Fruit fly (Drosophila melanogaster) whole organism, embryonic: Measurements from ENCODE around the gene Col4a1.

Source experiments
- ATbp ChIP-seq: fragments of 200-800 bp; sonication (Bioruptor generic); optimal IDR thresholded peaks from 2 replicates; lab custom pipeline; 2017; ENCODE audit warnings: missing biosample characterization, mild to moderate bottlenecking, missing genetic modification characterization, missing genetic modification reagents
- B-H2 ChIP-seq: fragments of 200-800 bp; sonication (Bioruptor generic); optimal IDR thresholded peaks from 2 replicates; lab custom pipeline; 2018; ENCODE audit warnings: missing biosample characterization, mild to moderate bottlenecking, missing genetic modification characterization
- CG10431 ChIP-seq: fragments of 200-800 bp; sonication (Bioruptor generic); optimal IDR thresholded peaks from 3 replicates; lab custom pipeline; 2018; ENCODE audit warnings: missing biosample characterization, mild to moderate bottlenecking, missing genetic modification characterization
- CG14860 ChIP-seq: fragments of 200-800 bp; sonication (Bioruptor generic); IDR thresholded peaks from 3 replicates; pipeline ENCODE4 v1.3.6; 2022; ENCODE audit warnings: missing biosample characterization, missing genetic modification characterization; ENCODE audit not compliant: partially characterized antibody
- CG15269 ChIP-seq: fragments of 200-800 bp; sonication (Bioruptor generic); optimal IDR thresholded peaks from 2 replicates; lab custom pipeline; 2018; ENCODE audit warnings: missing biosample characterization, mild to moderate bottlenecking, missing genetic modification characterization, moderate library complexity
- CG1602 ChIP-seq: fragments of 200-800 bp; sonication (Bioruptor generic); optimal IDR thresholded peaks from 3 replicates; lab custom pipeline; 2016; ENCODE audit warnings: missing biosample characterization, missing genetic modification characterization
- CG16863 ChIP-seq: fragments of 200-800 bp; sonication (Bioruptor generic); optimal IDR thresholded peaks from 3 replicates; lab custom pipeline; 2016; ENCODE audit warnings: missing biosample characterization, missing genetic modification characterization
- CG17328 ChIP-seq: fragments of 200-800 bp; sonication (Bioruptor generic); IDR thresholded peaks from 2 replicates; pipeline ENCODE4 v1.3.6; 2022; ENCODE audit warnings: missing biosample characterization, missing genetic modification characterization
- CG1832 ChIP-seq: fragments of 200-800 bp; sonication (Bioruptor generic); optimal IDR thresholded peaks from 2 replicates; lab custom pipeline; 2017; ENCODE audit warnings: missing biosample characterization, mild to moderate bottlenecking, missing genetic modification characterization, inconsistent platforms
- CG18476 ChIP-seq: fragments of 200-800 bp; sonication (Bioruptor generic); optimal IDR thresholded peaks from 2 replicates; lab custom pipeline; 2016; ENCODE audit warnings: missing biosample characterization, mild to moderate bottlenecking, missing genetic modification characterization
- CG2875 ChIP-seq: fragments of 200-800 bp; sonication (Bioruptor generic); optimal IDR thresholded peaks from 2 replicates; lab custom pipeline; 2017; ENCODE audit warnings: missing biosample characterization, mild to moderate bottlenecking, missing genetic modification characterization, missing genetic modification reagents
- CG30431 ChIP-seq: fragments of 200-800 bp; sonication (Bioruptor generic); optimal IDR thresholded peaks from 2 replicates; lab custom pipeline; 2017; ENCODE audit warnings: missing biosample characterization, missing genetic modification characterization
- CG3065 ChIP-seq: fragments of 200-800 bp; sonication (Bioruptor generic); optimal IDR thresholded peaks from 2 replicates; lab custom pipeline; 2016; ENCODE audit warnings: missing biosample characterization, missing genetic modification characterization
- CG3163 ChIP-seq: fragments of 200-800 bp; sonication (Bioruptor generic); optimal IDR thresholded peaks from 3 replicates; lab custom pipeline; 2016; ENCODE audit warnings: missing biosample characterization, missing genetic modification characterization
- CG3281 ChIP-seq: fragments of 200-800 bp; sonication (Bioruptor generic); optimal IDR thresholded peaks from 3 replicates; lab custom pipeline; 2017; ENCODE audit warnings: missing biosample characterization, mild to moderate bottlenecking, missing genetic modification characterization
- CG3407 ChIP-seq: fragments of 200-800 bp; sonication (Bioruptor generic); optimal IDR thresholded peaks from 2 replicates; lab custom pipeline; 2018; ENCODE audit warnings: missing biosample characterization, mild to moderate bottlenecking, missing genetic modification characterization
- CG4360 ChIP-seq: fragments of 200-800 bp; sonication (Bioruptor generic); IDR thresholded peaks from 2 replicates; pipeline ENCODE4 v1.3.6; 2022; ENCODE audit warnings: missing biosample characterization, missing genetic modification characterization
- CG6272 ChIP-seq: fragments of 200-800 bp; sonication (Bioruptor generic); IDR thresholded peaks from 2 replicates; pipeline ENCODE4 v1.3.6; 2022; ENCODE audit warnings: missing biosample characterization, missing genetic modification characterization
- CG7556 ChIP-seq: fragments of 200-800 bp; sonication (Bioruptor generic); optimal IDR thresholded peaks from 2 replicates; lab custom pipeline; 2017; ENCODE audit warnings: missing biosample characterization, mild to moderate bottlenecking, missing genetic modification characterization
- CG7745 ChIP-seq: fragments of 200-800 bp; sonication (Bioruptor generic); optimal IDR thresholded peaks from 2 replicates; lab custom pipeline; 2018; ENCODE audit warnings: missing biosample characterization, mild to moderate bottlenecking, missing genetic modification characterization, moderate library complexity
- CG9609 ChIP-seq: fragments of 200-800 bp; sonication (Bioruptor generic); optimal IDR thresholded peaks from 3 replicates; lab custom pipeline; 2016; ENCODE audit warnings: missing biosample characterization, missing genetic modification characterization
- Dfd ChIP-seq, 2 experiments: fragments of >200 bp; optimal IDR thresholded peaks; 2 replicates each; lab custom pipeline; 2017; ENCODE audit warnings: missing biosample characterization in 2 of 2, missing genetic modification characterization in 2 of 2
- Dip3 ChIP-seq: fragments of 200-800 bp; sonication (Bioruptor generic); optimal IDR thresholded peaks from 3 replicates; lab custom pipeline; 2016; ENCODE audit warnings: missing biosample characterization, missing genetic modification characterization
- ERR ChIP-seq: fragments of 200-800 bp; sonication (Bioruptor generic); optimal IDR thresholded peaks from 2 replicates; lab custom pipeline; 2016; ENCODE audit warnings: missing biosample characterization, missing genetic modification characterization
- Fer1 ChIP-seq: fragments of 200-800 bp; sonication (Bioruptor generic); optimal IDR thresholded peaks from 2 replicates; lab custom pipeline; 2017; ENCODE audit warnings: missing biosample characterization, mild to moderate bottlenecking, missing genetic modification characterization
- HHEX ChIP-seq: fragments of 200-800 bp; sonication (Bioruptor generic); optimal IDR thresholded peaks from 3 replicates; lab custom pipeline; 2017; ENCODE audit warnings: missing biosample characterization, mild to moderate bottlenecking, missing genetic modification characterization, missing genetic modification reagents
- Hey ChIP-seq: fragments of 200-800 bp; sonication (Bioruptor generic); optimal IDR thresholded peaks from 3 replicates; lab custom pipeline; 2018; ENCODE audit warnings: missing biosample characterization, mild to moderate bottlenecking, missing genetic modification characterization
- Kr ChIP-seq: fragments of 200-800 bp; sonication (Bioruptor generic); optimal IDR thresholded peaks from 2 replicates; lab custom pipeline; 2017; ENCODE audit warnings: missing biosample characterization, mild to moderate bottlenecking, missing genetic modification characterization
- Neu2 ChIP-seq: fragments of 200-800 bp; sonication (Bioruptor generic); optimal IDR thresholded peaks from 3 replicates; lab custom pipeline; 2016; ENCODE audit warnings: missing biosample characterization, missing genetic modification characterization, borderline replicate concordance
- Six4 ChIP-seq: fragments of 200-800 bp; sonication (Bioruptor generic); optimal IDR thresholded peaks from 2 replicates; lab custom pipeline; 2016; ENCODE audit warnings: missing biosample characterization, missing genetic modification characterization
- Sox100B ChIP-seq: fragments of 200-800 bp; sonication (Bioruptor generic); optimal IDR thresholded peaks from 3 replicates; lab custom pipeline; 2018; ENCODE audit warnings: missing biosample characterization, mild to moderate bottlenecking, missing genetic modification characterization
- Trl ChIP-seq, 3 experiments: fragments of >200 bp in 2 of 3; fragments of 200-800 bp in 1 of 3; sonication (Bioruptor generic) in 1 of 3; optimal IDR thresholded peaks; 2 replicates in 1 of 3; 3 replicates in 2 of 3; lab custom pipeline; 2016 to 2017; ENCODE audit warnings: missing biosample characterization in 1 of 3, missing genetic modification characterization in 1 of 3
- abd-A ChIP-seq: fragments of 200-800 bp; sonication (Bioruptor generic); optimal IDR thresholded peaks from 3 replicates; lab custom pipeline; 2019; ENCODE audit warnings: missing biosample characterization, mild to moderate bottlenecking, missing genetic modification characterization, moderate library complexity
- ase ChIP-seq: fragments of 200-800 bp; sonication (Bioruptor generic); IDR thresholded peaks from 3 replicates; pipeline ENCODE4 v1.3.6; 2022; ENCODE audit warnings: missing biosample characterization, missing genetic modification characterization
- bigmax ChIP-seq: fragments of 200-800 bp; sonication (Bioruptor generic); optimal IDR thresholded peaks from 2 replicates; lab custom pipeline; 2018; ENCODE audit warnings: missing biosample characterization, mild to moderate bottlenecking, missing genetic modification characterization
- cad ChIP-seq: fragments of >200 bp; optimal IDR thresholded peaks from 2 replicates; lab custom pipeline; 2017; ENCODE audit warnings: missing biosample characterization, missing genetic modification characterization
- chm ChIP-seq: fragments of 200-800 bp; sonication (Bioruptor generic); IDR thresholded peaks from 2 replicates; pipeline ENCODE4 v1.3.6; 2022; ENCODE audit warnings: missing biosample characterization, missing genetic modification characterization
- ewg ChIP-seq: fragments of 200-800 bp; sonication (Bioruptor generic); optimal IDR thresholded peaks from 3 replicates; lab custom pipeline; 2017; ENCODE audit warnings: mild to moderate bottlenecking, missing biosample characterization, missing genetic modification reagents, missing genetic modification characterization
- ham ChIP-seq: fragments of 200-800 bp; sonication (Bioruptor generic); IDR thresholded peaks from 2 replicates; pipeline ENCODE4 v1.3.6; 2022; ENCODE audit warnings: missing biosample characterization, missing genetic modification characterization
- jigr1 ChIP-seq: fragments of 200-800 bp; sonication (Bioruptor generic); IDR thresholded peaks from 3 replicates; pipeline ENCODE4 v1.3.6; 2022; ENCODE audit warnings: missing biosample characterization, missing genetic modification characterization
- lov ChIP-seq, 2 experiments: fragments of 200-800 bp in 1 of 2; fragments of >200 bp in 1 of 2; sonication (Bioruptor generic) in 1 of 2; IDR thresholded peaks in 1 of 2; optimal IDR thresholded peaks in 1 of 2; 2 replicates in 1 of 2; 3 replicates in 1 of 2; pipeline versions ENCODE4 v1.3.6 to Lab custom; 2017 to 2022; ENCODE audit warnings: missing biosample characterization in 1 of 2, missing genetic modification characterization in 1 of 2
- pita ChIP-seq: fragments of 200-800 bp; sonication (Bioruptor generic); optimal IDR thresholded peaks from 2 replicates; lab custom pipeline; 2017; ENCODE audit warnings: missing biosample characterization, mild to moderate bottlenecking, missing genetic modification characterization
- pnt ChIP-seq: fragments of 200-800 bp; sonication (Bioruptor generic); optimal IDR thresholded peaks from 3 replicates; lab custom pipeline; 2016; ENCODE audit warnings: missing biosample characterization, missing genetic modification characterization
- sim ChIP-seq: fragments of 200-800 bp; sonication (Bioruptor generic); IDR thresholded peaks from 2 replicates; pipeline ENCODE4 v1.3.6; 2022; ENCODE audit warnings: missing biosample characterization, missing genetic modification characterization
- tna ChIP-seq: fragments of 200-800 bp; sonication (Bioruptor generic); IDR thresholded peaks from 2 replicates; pipeline ENCODE4 v1.3.6; 2022; ENCODE audit warnings: missing biosample characterization, missing genetic modification characterization; ENCODE audit not compliant: partially characterized antibody
- tx ChIP-seq: fragments of 200-800 bp; sonication (Bioruptor generic); optimal IDR thresholded peaks from 2 replicates; lab custom pipeline; 2016; ENCODE audit warnings: missing biosample characterization, missing genetic modification characterization
- unpg ChIP-seq: fragments of 200-800 bp; sonication (Bioruptor generic); optimal IDR thresholded peaks from 3 replicates; lab custom pipeline; 2018; ENCODE audit warnings: missing biosample characterization, mild to moderate bottlenecking, missing genetic modification characterization, moderate library complexity
- wdn ChIP-seq: fragments of 200-800 bp; sonication (Bioruptor generic); IDR thresholded peaks from 2 replicates; pipeline ENCODE4 v1.3.6; 2022; ENCODE audit warnings: missing biosample characterization, missing genetic modification characterization
- zen2 ChIP-seq: fragments of 200-800 bp; sonication (Bioruptor generic); IDR thresholded peaks from 3 replicates; pipeline ENCODE4 v1.3.6; 2022; ENCODE audit warnings: missing biosample characterization, missing genetic modification characterization; ENCODE audit not compliant: partially characterized antibody
- zf30C ChIP-seq: fragments of 200-800 bp; sonication (Bioruptor generic); optimal IDR thresholded peaks from 3 replicates; lab custom pipeline; 2018; ENCODE audit warnings: missing biosample characterization, mild to moderate bottlenecking, missing genetic modification characterization

The Col4a1 gene

DNA sequence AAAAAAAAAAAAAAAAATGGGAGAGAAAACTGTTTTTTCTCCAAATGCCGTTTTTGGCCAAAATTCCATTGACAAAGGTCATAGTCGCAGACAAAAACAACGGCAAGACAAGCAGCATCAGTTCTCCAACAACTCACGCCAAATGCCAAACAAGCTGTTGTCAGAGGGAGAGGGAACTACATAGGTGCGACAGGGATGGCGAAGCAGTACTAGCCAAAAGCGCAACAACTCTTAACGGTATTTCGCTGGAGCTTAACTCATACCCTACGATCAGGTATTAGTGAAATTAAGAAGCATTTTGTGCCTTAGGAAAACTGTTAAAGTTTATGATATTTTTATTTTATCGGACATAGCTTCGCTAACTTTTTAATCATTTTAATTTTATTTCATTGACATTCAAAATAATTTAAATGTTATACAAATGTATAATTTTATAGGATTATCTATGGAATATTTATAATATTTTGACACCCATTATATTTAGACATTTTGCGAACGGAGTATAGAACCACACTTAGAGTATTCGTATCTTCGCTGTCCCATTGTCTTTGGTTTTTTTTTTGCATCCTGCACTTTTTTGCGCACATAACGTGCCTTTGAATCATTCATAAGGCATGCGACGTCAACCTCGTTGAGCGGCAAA is 50.9 kb downstream of the Col4a1 start (continued):
- TF ChIP-seq CG10431 (GFP tag; lab: Kevin White, UChicago) = no peak
- TF ChIP-seq tx (GFP tag; lab: Kevin White, UChicago) = no peak
- no peak for TF ChIP-seq Kr (GFP tag; lab: Kevin White, UChicago)
- no peak for TF ChIP-seq ATbp (GFP tag; lab: Kevin White, UChicago)
- TF ChIP-seq Sox100B (GFP tag; lab: Kevin White, UChicago) = no peak
- TF ChIP-seq zf30C (GFP tag; lab: Kevin White, UChicago) = no peak
- TF ChIP-seq CG1602 (GFP tag; lab: Kevin White, UChicago) = no peak
- no peak for TF ChIP-seq cad (GFP tag; lab: Kevin White, UChicago)
- no peak for TF ChIP-seq abd-A (tag; lab: Kevin White, UChicago)
- TF ChIP-seq Dip3 (GFP tag; lab: Kevin White, UChicago) = no peak
- no peak for TF ChIP-seq pnt (GFP tag; lab: Kevin White, UChicago)
- no peak for TF ChIP-seq CG16863 (GFP tag; lab: Kevin White, UChicago)
- peak; percentile 2 for TF ChIP-seq unpg (GFP tag; lab: Kevin White, UChicago)
- TF ChIP-seq HHEX (GFP tag; lab: Kevin White, UChicago) = no peak
- TF ChIP-seq pita = no peak
- TF ChIP-seq CG3163 (GFP tag; lab: Kevin White, UChicago) = no peak
- no peak for TF ChIP-seq CG4360 (GFP tag; lab: Robert Waterston, UW)
- TF ChIP-seq bigmax (GFP tag; lab: Kevin White, UChicago) = no peak
- TF ChIP-seq CG17328 (GFP tag; lab: Robert Waterston, UW) = no peak
- TF ChIP-seq lov (optimal IDR thresholded peaks at IDR 0.05; lab: Kevin White, UChicago) = no peak
- TF ChIP-seq lov (GFP tag; IDR thresholded peaks at IDR 0.05; lab: Robert Waterston, UW) = no peak
- no peak for TF ChIP-seq CG2875
- no peak for TF ChIP-seq tna (GFP tag; lab: Robert Waterston, UW)
- TF ChIP-seq ERR = no peak
- no peak for TF ChIP-seq Dfd (GFP tag; optimal IDR thresholded peaks at IDR 0.05; lab: Kevin White, UChicago)
- TF ChIP-seq CG9609 (GFP tag; lab: Kevin White, UChicago) = no peak
- TF ChIP-seq CG30431 = no peak
- no peak for TF ChIP-seq CG7745 (tag; lab: Kevin White, UChicago)
- no peak for TF ChIP-seq CG3281 (GFP tag; lab: Kevin White, UChicago)
- TF ChIP-seq CG14860 = no peak
- no peak for TF ChIP-seq chm
- TF ChIP-seq CG18476 (GFP tag; lab: Kevin White, UChicago) = no peak
- no peak for TF ChIP-seq Trl (optimal IDR thresholded peaks at IDR 0.05; lab: Kevin White, UChicago)
- TF ChIP-seq Trl (GFP tag; optimal IDR thresholded peaks at IDR 0.05; lab: Kevin White, UChicago) = no peak
- peak; percentile 14 for TF ChIP-seq CG1832 (GFP tag; lab: Kevin White, UChicago)
- no peak for TF ChIP-seq Neu2 (GFP tag; lab: Kevin White, UChicago)
- TF ChIP-seq B-H2 = no peak
- no peak for TF ChIP-seq Six4
- no peak for TF ChIP-seq jigr1 (GFP tag; lab: Robert Waterston, UW)
- peak; percentile 32 for TF ChIP-seq CG15269 (tag; lab: Kevin White, UChicago)
- no peak for TF ChIP-seq Hey
- no peak for TF ChIP-seq wdn (GFP tag; lab: Robert Waterston, UW)
- no peak for TF ChIP-seq ase (GFP tag; lab: Robert Waterston, UW)
- no peak for TF ChIP-seq sim (GFP tag; lab: Robert Waterston, UW)
- peak; percentile 28 for TF ChIP-seq CG7556
- TF ChIP-seq ewg (GFP tag; lab: Kevin White, UChicago) = no peak
- no peak for TF ChIP-seq ham
- peak; percentile 14 for TF ChIP-seq Fer1 (GFP tag; lab: Kevin White, UChicago)
- no peak for TF ChIP-seq CG3407 (GFP tag; lab: Kevin White, UChicago)
- no peak for TF ChIP-seq zen2
- TF ChIP-seq CG6272 (GFP tag; lab: Robert Waterston, UW) = no peak
- no peak for TF ChIP-seq CG3065 (GFP tag; lab: Kevin White, UChicago)
